Worm (Caenorhabditis elegans): ENCODE measurements around the gene cytb-5.1.
A peak's percentile ranks its signal among the peaks of the same experiment; 100 is the strongest.

The cytb-5.1 gene

DNA sequence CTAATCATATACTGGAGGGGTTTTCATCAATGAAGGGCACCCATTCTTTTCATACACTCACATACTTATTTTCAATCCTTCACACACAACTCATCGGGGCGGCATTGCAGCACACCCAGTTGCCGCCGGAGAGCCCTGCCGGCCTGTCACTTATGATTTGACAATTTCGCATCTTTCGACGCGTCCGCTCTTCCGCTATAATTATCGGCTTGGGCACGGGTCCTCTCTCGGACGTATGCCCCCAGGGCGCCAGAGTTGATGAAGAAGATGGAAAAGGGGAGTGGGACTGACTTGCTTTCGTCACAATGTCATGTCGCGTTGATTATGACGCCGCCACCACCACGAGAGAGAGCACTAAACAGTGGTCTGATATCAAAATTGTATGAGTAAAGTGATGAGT is 42.6 kb downstream of the cytb-5.1 start (continued):
- TF ChIP-seq F44E2.7 (GFP tag; IDR thresholded peaks at IDR 0.05) (no peak), nhr-48 (tag; optimal IDR thresholded peaks at IDR 0.05) (no peak), ztf-11 (tag; optimal IDR thresholded peaks at IDR 0.05) (no peak), snpc-1.2 (GFP tag; IDR thresholded peaks at IDR 0.05) (no peak), lin-1 (GFP tag; IDR thresholded peaks at IDR 0.05) (no peak), mep-1 (tag; optimal IDR thresholded peaks at IDR 0.05) (no peak), unc-62 (GFP tag; optimal IDR thresholded peaks at IDR 0.05 in 1 of 2) (peak in 1 of 2 experiments; percentile 80), unc-62 (tag; optimal IDR thresholded peaks at IDR 0.05) (no peak), madf-5 (GFP tag; IDR thresholded peaks at IDR 0.05) (no peak), hlh-30 (tag; optimal IDR thresholded peaks at IDR 0.05; ENCODE audit: insufficient read depth) (peak; percentile 16), hif-1 (tag; optimal IDR thresholded peaks at IDR 0.05) (no peak), ceh-62 (tag; optimal IDR thresholded peaks at IDR 0.05) (no peak), ama-1 (optimal IDR thresholded peaks at IDR 0.05) (no peak), pha-4 (GFP tag; IDR thresholded peaks at IDR 0.05) (no peak), pha-4 (tag; optimal IDR thresholded peaks at IDR 0.05) (no peak), ZK546.5 (tag; optimal IDR thresholded peaks at IDR 0.05) (no peak), aly-2 (tag; optimal IDR thresholded peaks at IDR 0.05) (no peak), skn-1 (tag; optimal IDR thresholded peaks at IDR 0.05) (no peak), daf-19 (GFP tag; conservative IDR thresholded peaks at IDR 0.05) (no peak), vab-7 (GFP tag; IDR thresholded peaks at IDR 0.05) (no peak), nhr-28 (tag; optimal IDR thresholded peaks at IDR 0.05) (no peak), daf-8 (GFP tag; IDR thresholded peaks at IDR 0.05) (no peak), hlh-11 (tag; optimal IDR thresholded peaks at IDR 0.05) (peak; percentile 12), ceh-20 (GFP tag; IDR thresholded peaks at IDR 0.05) (peak; percentile 68), snpc-4 (tag; optimal IDR thresholded peaks at IDR 0.05) (no peak), tag-97 (GFP tag; IDR thresholded peaks at IDR 0.05) (no peak), dmd-8 (GFP tag; IDR thresholded peaks at IDR 0.05) (no peak), nhr-11 (tag; optimal IDR thresholded peaks at IDR 0.05) (peak; percentile 25), dmd-9 (GFP tag; IDR thresholded peaks at IDR 0.05) (no peak), zip-11 (GFP tag; IDR thresholded peaks at IDR 0.05) (no peak), fkh-10 (GFP tag; optimal IDR thresholded peaks at IDR 0.05) (no peak), spr-1 (tag; optimal IDR thresholded peaks at IDR 0.05) (no peak), T20F7.1 (GFP tag; optimal IDR thresholded peaks at IDR 0.05) (no peak), lsy-2 (tag; optimal IDR thresholded peaks at IDR 0.05) (no peak), dmd-6 (GFP tag; IDR thresholded peaks at IDR 0.05) (no peak), ces-1 (GFP tag; optimal IDR thresholded peaks at IDR 0.05) (no peak), ceh-28 (tag; optimal IDR thresholded peaks at IDR 0.05) (no peak), mdt-29 (GFP tag; IDR thresholded peaks at IDR 0.05) (no peak), ZK337.2 (GFP tag; IDR thresholded peaks at IDR 0.05) (no peak), php-3 (GFP tag; IDR thresholded peaks at IDR 0.05) (no peak), lin-38 (GFP tag; IDR thresholded peaks at IDR 0.05) (no peak)

DNA sequence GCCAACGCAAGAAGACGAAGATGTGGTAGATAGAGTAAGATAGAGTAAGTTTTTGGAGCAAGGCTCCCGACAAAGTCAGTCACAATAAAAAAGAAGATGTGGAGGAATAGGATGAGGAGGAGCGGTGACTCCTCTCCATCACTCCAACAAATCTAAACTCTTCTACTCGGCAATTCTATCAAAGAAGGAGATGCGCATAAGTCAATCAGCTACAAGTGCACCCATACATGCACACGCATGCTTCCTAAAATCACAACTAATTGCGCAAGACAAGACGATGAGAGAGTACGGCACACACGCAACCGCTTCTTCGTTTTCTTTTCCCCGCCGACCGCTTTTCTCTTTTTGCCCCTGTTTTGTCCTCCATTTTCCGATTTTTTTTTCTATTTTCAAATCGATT is 45.9 kb downstream of the cytb-5.1 start:
- TF ChIP-seq ctbp-1 (GFP tag; IDR thresholded peaks at IDR 0.05) (peak; percentile 58; the same call in 1 of the 2 replicates), cey-2 (tag; optimal IDR thresholded peaks at IDR 0.05; ENCODE audit: borderline replicate concordance, insufficient read depth) (no peak), fkh-10 (GFP tag; optimal IDR thresholded peaks at IDR 0.05) (peak; percentile 81), ceh-32 (tag; optimal IDR thresholded peaks at IDR 0.05; ENCODE audit: poor library complexity) (no peak), unc-62 (GFP tag; optimal IDR thresholded peaks at IDR 0.05 in 1 of 2) (peak in 1 of 2 experiments; percentile 8), unc-62 (tag; optimal IDR thresholded peaks at IDR 0.05) (no peak)

All from whole organism, L4 larva.